Worm (Caenorhabditis elegans) whole organism, L2 larva: ENCODE measurements around the gene pqn-79.

ENCODE experiments used
- alr-1 ChIP-seq: fragments of 150-350 bp; optimal IDR thresholded peaks from 2 replicates; lab custom pipeline; 2014; ENCODE audit warnings: missing biosample characterization, missing genetic modification characterization
- ceh-82 ChIP-seq: fragments of 150-350 bp; optimal IDR thresholded peaks from 2 replicates; lab custom pipeline; 2014; ENCODE audit warnings: missing biosample characterization, missing genetic modification characterization
- dmd-4 ChIP-seq: sonication (generic microtip); optimal IDR thresholded peaks from 2 replicates; lab custom pipeline; 2017; ENCODE audit warnings: missing biosample characterization, missing genetic modification characterization
- mdl-1 ChIP-seq, 2 experiments: fragments of 150-350 bp in 1 of 2; sonication (generic microtip) in 1 of 2; optimal IDR thresholded peaks; 2 replicates each; lab custom pipeline; 2017; ENCODE audit warnings: missing biosample characterization in 2 of 2, missing genetic modification characterization in 2 of 2
- nhr-12 ChIP-seq: fragments of 150-350 bp; optimal IDR thresholded peaks from 2 replicates; lab custom pipeline; 2014; ENCODE audit warnings: missing biosample characterization, missing genetic modification characterization
- nhr-77 ChIP-seq: fragments of 150-350 bp; optimal IDR thresholded peaks from 2 replicates; lab custom pipeline; 2014; ENCODE audit warnings: missing biosample characterization, missing genetic modification characterization
- skn-1 ChIP-seq: sonication (generic microtip); optimal IDR thresholded peaks from 2 replicates; lab custom pipeline; 2017; ENCODE audit warnings: missing biosample characterization, missing genetic modification characterization

ce11 chrIV:15570770-15571169 is 24.6 kb upstream of the pqn-79 start:
- TF ChIP-seq ceh-82 (tag; lab: Kevin White, UChicago), result no peak
- TF ChIP-seq alr-1 (tag; lab: Kevin White, UChicago), result no peak
- no peak for TF ChIP-seq nhr-12 (tag; lab: Kevin White, UChicago)
- peak; percentile 55 for TF ChIP-seq nhr-77 (tag; lab: Kevin White, UChicago)
- no peak for TF ChIP-seq skn-1 (tag; lab: Kevin White, UChicago)
- TF ChIP-seq mdl-1 (tag; optimal IDR thresholded peaks at IDR 0.05; lab: Kevin White, UChicago), result peak in 1 of 2 experiments; percentile 72
- no peak for TF ChIP-seq dmd-4 (tag; lab: Kevin White, UChicago)
